Worm (Caenorhabditis elegans) whole organism, mixed stage, embryonic: Measurements from ENCODE around the gene pqn-54.

ENCODE experiments used
- bed-3 ChIP-seq: fragments of 200-800 bp; sonication (Bioruptor generic); optimal IDR thresholded peaks from 3 replicates; lab custom pipeline; 2018; ENCODE audit warnings: mild to moderate bottlenecking, missing genetic modification characterization, moderate library complexity, missing compliant biosample characterization
- blmp-1 ChIP-seq: fragments of 150-350 bp; optimal IDR thresholded peaks from 2 replicates; lab custom pipeline; 2014; ENCODE audit warnings: missing biosample characterization, missing genetic modification characterization
- ces-1 ChIP-seq: fragments of 150-350 bp; optimal IDR thresholded peaks from 2 replicates; lab custom pipeline; 2014; ENCODE audit warnings: missing biosample characterization, missing genetic modification reagents, missing genetic modification characterization
- elt-1 ChIP-seq: sonication (generic microtip); optimal IDR thresholded peaks from 2 replicates; lab custom pipeline; 2017; ENCODE audit warnings: missing genetic modification characterization, mild to moderate bottlenecking, missing compliant biosample characterization, antibody characterized with exemption, moderate library complexity, borderline replicate concordance; ENCODE audit not compliant: insufficient read depth
- flh-1 ChIP-seq: fragments of 200-800 bp; sonication (Bioruptor generic); optimal IDR thresholded peaks from 2 replicates; lab custom pipeline; 2018; ENCODE audit warnings: mild to moderate bottlenecking, missing genetic modification characterization, moderate library complexity, missing compliant biosample characterization
- mep-1 ChIP-seq: fragments of 150-350 bp; optimal IDR thresholded peaks from 2 replicates; lab custom pipeline; 2017; ENCODE audit warnings: missing biosample characterization, missing genetic modification reagents, missing genetic modification characterization, inconsistent platforms
- nhr-12 ChIP-seq: fragments of 150-350 bp; optimal IDR thresholded peaks from 2 replicates; lab custom pipeline; 2014; ENCODE audit warnings: missing biosample characterization, missing genetic modification characterization
- nhr-2 ChIP-seq: fragments of 150-350 bp; optimal IDR thresholded peaks from 2 replicates; lab custom pipeline; 2014; ENCODE audit warnings: missing biosample characterization, missing genetic modification characterization
- nhr-76 ChIP-seq: sonication (generic microtip); optimal IDR thresholded peaks from 2 replicates; lab custom pipeline; 2017; ENCODE audit warnings: missing biosample characterization, missing genetic modification characterization
- pha-4 ChIP-seq: fragments of 150-350 bp; optimal IDR thresholded peaks from 2 replicates; lab custom pipeline; 2018; ENCODE audit warnings: missing biosample characterization, missing genetic modification reagents, missing genetic modification characterization
- snpc-4 ChIP-seq: fragments of 150-350 bp; optimal IDR thresholded peaks from 2 replicates; lab custom pipeline; 2014; ENCODE audit warnings: missing biosample characterization, missing genetic modification characterization
- unc-120 ChIP-seq: sonication (generic microtip); optimal IDR thresholded peaks from 2 replicates; lab custom pipeline; 2017; ENCODE audit warnings: missing genetic modification characterization, missing compliant biosample characterization; ENCODE audit not compliant: poor library complexity, severe bottlenecking
- unc-62 ChIP-seq: fragments of 150-350 bp; optimal IDR thresholded peaks from 2 replicates; lab custom pipeline; 2014; ENCODE audit warnings: missing biosample characterization, missing genetic modification reagents, missing genetic modification characterization

DNA sequence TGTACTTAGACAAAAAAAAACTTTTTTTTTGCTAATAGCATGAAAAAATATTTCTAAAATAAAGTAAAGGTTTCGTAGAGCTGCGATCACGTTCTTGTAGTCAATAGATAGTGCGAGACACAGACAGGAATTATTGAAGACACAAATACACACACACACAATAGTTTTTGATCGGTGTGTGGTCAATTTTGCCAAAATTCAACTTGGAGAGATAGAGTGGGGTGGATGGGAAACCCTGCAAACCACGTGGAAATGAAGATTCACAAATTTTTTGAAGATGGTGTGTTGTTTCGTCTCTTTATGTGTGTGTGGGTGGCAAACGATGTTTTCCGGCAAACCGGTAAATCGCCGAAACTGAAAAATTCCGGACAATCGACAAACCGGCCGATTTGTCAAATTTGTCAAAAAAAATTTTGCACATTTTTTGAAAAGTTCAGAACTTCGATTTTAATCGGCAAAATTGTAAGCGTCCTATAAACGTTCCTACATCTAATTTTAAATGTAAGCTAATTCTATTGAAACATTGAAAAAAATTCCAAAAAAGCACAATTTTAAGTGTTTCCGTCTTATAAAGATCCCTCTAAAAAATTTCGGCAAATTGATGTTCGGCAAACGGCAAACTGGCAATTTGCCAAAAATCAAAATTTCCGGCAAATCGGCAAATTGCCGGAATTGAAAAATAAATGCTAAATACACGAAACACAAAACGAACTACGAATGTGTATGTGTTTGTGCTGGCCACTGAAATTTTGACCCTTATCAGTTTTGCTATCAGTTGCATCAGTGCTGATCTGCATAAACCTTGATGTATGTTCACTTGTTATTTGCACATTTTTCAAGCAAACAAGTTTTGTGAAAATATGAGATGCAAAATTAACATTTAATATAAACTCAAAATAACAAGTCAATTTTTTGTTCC is 32.0 kb upstream of the pqn-54 start:
- TF ChIP-seq snpc-4 (tag; lab: Kevin White, UChicago) (no peak), mep-1 (no peak), bed-3 (GFP tag; lab: Kevin White, UChicago) (no peak), nhr-12 (tag; lab: Kevin White, UChicago) (no peak), unc-62 (GFP tag; lab: Kevin White, UChicago) (no peak), ces-1 (GFP tag; lab: Kevin White, UChicago) (no peak), pha-4 (no peak), flh-1 (GFP tag; lab: Kevin White, UChicago) (no peak), elt-1 (tag; lab: Kevin White, UChicago) (no peak), nhr-76 (tag; lab: Kevin White, UChicago) (no peak), blmp-1 (tag; lab: Kevin White, UChicago) (no peak), unc-120 (no peak), nhr-2 (tag; lab: Kevin White, UChicago) (no peak)
